Fruit fly (Drosophila melanogaster) whole organism, adult: Measurements from ENCODE around the gene p38c.

Experiments
- CG5204 ChIP-seq: fragments of 200-800 bp; sonication (Bioruptor generic); optimal IDR thresholded peaks from 2 replicates; lab custom pipeline; 2016; ENCODE audit warnings: missing biosample characterization, missing genetic modification characterization
- Crg-1 ChIP-seq: fragments of 200-800 bp; sonication (Bioruptor generic); optimal IDR thresholded peaks from 2 replicates; lab custom pipeline; 2016; ENCODE audit warnings: missing biosample characterization, missing genetic modification characterization
- Mnt ChIP-seq: fragments of 200-800 bp; sonication (Bioruptor generic); optimal IDR thresholded peaks from 2 replicates; lab custom pipeline; 2016; ENCODE audit warnings: missing biosample characterization, mild to moderate bottlenecking, missing genetic modification characterization
- kay ChIP-seq: fragments of 200-800 bp; sonication (Bioruptor generic); peaks from one replicate; lab custom pipeline; 2016; ENCODE audit warnings: missing biosample characterization, missing genetic modification characterization, borderline replicate concordance
- ovo ChIP-seq: fragments of 200-800 bp; sonication (Bioruptor generic); optimal IDR thresholded peaks from 2 replicates; lab custom pipeline; 2016; ENCODE audit warnings: missing biosample characterization, missing genetic modification characterization
- pad ChIP-seq: fragments of 200-800 bp; sonication (Bioruptor generic); optimal IDR thresholded peaks from 3 replicates; lab custom pipeline; 2017; ENCODE audit warnings: missing biosample characterization, missing genetic modification characterization, mild to moderate bottlenecking, moderate library complexity, missing genetic modification reagents
- tj ChIP-seq: fragments of 200-800 bp; sonication (Bioruptor generic); optimal IDR thresholded peaks from 3 replicates; lab custom pipeline; 2017; ENCODE audit warnings: missing biosample characterization, mild to moderate bottlenecking, missing genetic modification characterization, moderate library complexity

dm6 chr3R:24106059-24106631, 43.9 kb downstream of the p38c start:
- no peak for TF ChIP-seq tj (GFP tag; lab: Kevin White, UChicago)
- peak; percentile 44 for TF ChIP-seq pad
- TF ChIP-seq Mnt (GFP tag; lab: Kevin White, UChicago) = peak; percentile 88
- peak; percentile 62 for TF ChIP-seq CG5204 (GFP tag; lab: Kevin White, UChicago)
- TF ChIP-seq Crg-1 (GFP tag; lab: Kevin White, UChicago) = peak; percentile 64
- peak; percentile 5 for TF ChIP-seq ovo (GFP tag; lab: Kevin White, UChicago)
- TF ChIP-seq kay (GFP tag; lab: Kevin White, UChicago) = no peak
